Fruit fly (Drosophila melanogaster): ENCODE results near the gene CG42821.

The CG42821 gene

DNA sequence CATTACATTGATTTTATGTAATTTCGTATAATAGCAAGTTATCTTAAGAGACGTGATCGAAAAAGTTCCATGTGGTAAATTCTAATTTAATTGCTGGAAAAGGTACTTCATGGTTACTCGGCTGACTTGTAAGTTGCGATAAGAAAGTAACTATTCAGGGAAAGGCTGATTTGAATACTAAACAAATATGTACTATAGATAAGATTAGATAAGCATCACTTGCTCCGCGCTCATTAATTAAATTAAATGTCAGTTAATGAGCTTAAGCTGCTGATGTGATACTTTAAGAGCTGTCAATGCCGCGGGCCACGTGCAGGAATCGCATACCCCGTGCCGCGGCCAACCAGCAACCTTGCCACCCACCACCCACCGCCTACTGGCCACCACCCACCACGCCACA is 12.8 kb upstream of the CG42821 start:
- TF ChIP-seq CG34367 (tag; optimal IDR thresholded peaks at IDR 0.05) (no peak), EcR (GFP tag; optimal IDR thresholded peaks at IDR 0.05) (no peak), CG8159 (tag; optimal IDR thresholded peaks at IDR 0.05) (no peak), Pif1A (GFP tag; optimal IDR thresholded peaks at IDR 0.05) (no peak), Snoo (tag; optimal IDR thresholded peaks at IDR 0.05) (no peak)

DNA sequence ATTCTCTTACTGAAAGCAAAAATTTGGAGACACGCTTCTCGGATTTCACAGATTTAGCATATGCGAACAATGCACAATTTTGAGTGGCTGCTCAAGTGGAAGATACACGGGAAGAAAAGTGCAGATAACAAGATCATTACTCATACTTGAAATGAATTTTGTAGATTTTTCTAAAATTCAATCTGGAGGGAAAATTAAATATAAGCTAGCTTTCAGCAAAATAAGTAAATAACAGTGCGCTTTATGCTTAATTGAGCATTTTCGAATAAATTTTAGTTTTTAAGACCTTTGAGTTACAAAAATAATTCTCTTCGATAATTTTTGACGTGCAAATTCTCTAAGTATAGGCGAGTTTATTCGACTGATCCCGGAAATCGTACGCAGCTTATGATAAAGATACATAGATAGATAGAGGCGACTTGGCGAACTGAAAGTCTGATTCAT is 12.2 kb upstream of the CG42821 start:
- peak; percentile 69 for TF ChIP-seq CG9948 (tag; optimal IDR thresholded peaks at IDR 0.05)
- peak; percentile 84 for TF ChIP-seq CG8301 (tag; optimal IDR thresholded peaks at IDR 0.05)
- no peak for TF ChIP-seq CG10348 (GFP tag; IDR thresholded peaks at IDR 0.05)
- no peak for TF ChIP-seq CG13204 (GFP tag; optimal IDR thresholded peaks at IDR 0.05)
- peak; percentile 75 for TF ChIP-seq CG17806 (tag; optimal IDR thresholded peaks at IDR 0.05)
- TF ChIP-seq CG4496 (GFP tag; IDR thresholded peaks at IDR 0.05): peak; percentile 66; the same call in 1 of the 3 replicates
- no peak for TF ChIP-seq rn (GFP tag; IDR thresholded peaks at IDR 0.05)
- TF ChIP-seq Snoo (tag; optimal IDR thresholded peaks at IDR 0.05): no peak
- TF ChIP-seq CG32121 (GFP tag; IDR thresholded peaks at IDR 0.05): peak; percentile 59
- peak; percentile 44 for TF ChIP-seq gl (tag; optimal IDR thresholded peaks at IDR 0.05)
- no peak for TF ChIP-seq EcR (GFP tag; optimal IDR thresholded peaks at IDR 0.05)
- TF ChIP-seq CG34367 (tag; optimal IDR thresholded peaks at IDR 0.05): peak; percentile 27
- TF ChIP-seq CG8159 (tag; optimal IDR thresholded peaks at IDR 0.05): peak; percentile 78
- peak; percentile 58 for TF ChIP-seq CG12605 (GFP tag; IDR thresholded peaks at IDR 0.05)
- peak; percentile 17 for TF ChIP-seq D1 (tag; optimal IDR thresholded peaks at IDR 0.05)
- TF ChIP-seq Pif1A (GFP tag; optimal IDR thresholded peaks at IDR 0.05): peak; percentile 83
- peak; percentile 48 for TF ChIP-seq CG15710 (tag; optimal IDR thresholded peaks at IDR 0.05)
- TF ChIP-seq fd96Ca (GFP tag; IDR thresholded peaks at IDR 0.05): no peak
- peak; percentile 50 for TF ChIP-seq Pif1B (GFP tag; optimal IDR thresholded peaks at IDR 0.05)
- TF ChIP-seq CG14655 (GFP tag; optimal IDR thresholded peaks at IDR 0.05): peak; percentile 83
- TF ChIP-seq Ets98B (GFP tag; IDR thresholded peaks at IDR 0.05): peak; percentile 36; the same call in 1 of the 2 replicates

DNA sequence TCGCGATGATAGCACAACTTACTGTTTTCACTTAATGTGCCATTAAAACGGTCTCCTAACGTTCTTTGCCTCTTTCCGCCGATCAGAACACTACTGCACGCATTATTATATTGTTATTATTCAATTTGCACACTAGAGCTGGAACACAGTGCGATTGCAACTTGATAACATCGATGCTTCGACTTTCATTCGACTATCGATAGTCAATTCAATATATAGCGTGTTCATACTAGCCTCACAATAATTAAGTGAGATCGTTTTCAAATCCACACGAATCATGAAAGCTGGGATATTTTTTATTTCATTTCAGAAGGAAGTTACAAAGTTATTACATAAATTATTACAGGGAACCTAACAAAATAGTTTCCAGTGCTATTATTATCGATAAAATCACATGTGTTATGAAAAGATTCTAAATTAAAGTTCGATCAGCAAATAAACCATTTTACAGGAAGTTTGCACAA is 11.6 kb upstream of the CG42821 start:
- TF ChIP-seq CG14655 (GFP tag; optimal IDR thresholded peaks at IDR 0.05): no peak
- TF ChIP-seq CG17806 (tag; optimal IDR thresholded peaks at IDR 0.05): no peak
- TF ChIP-seq Ets98B (GFP tag; IDR thresholded peaks at IDR 0.05): peak; percentile 37; the same call in 1 of the 2 replicates
- no peak for TF ChIP-seq CG13204 (GFP tag; optimal IDR thresholded peaks at IDR 0.05)
- TF ChIP-seq fd96Ca (GFP tag; IDR thresholded peaks at IDR 0.05): no peak
- TF ChIP-seq D1 (tag; optimal IDR thresholded peaks at IDR 0.05): peak; percentile 8
- TF ChIP-seq gl (tag; optimal IDR thresholded peaks at IDR 0.05): no peak
- TF ChIP-seq Pif1A (GFP tag; optimal IDR thresholded peaks at IDR 0.05): no peak
- TF ChIP-seq rn (GFP tag; IDR thresholded peaks at IDR 0.05): no peak
- TF ChIP-seq EcR (GFP tag; optimal IDR thresholded peaks at IDR 0.05): no peak
- TF ChIP-seq CG15710 (tag; optimal IDR thresholded peaks at IDR 0.05): no peak
- TF ChIP-seq CG32121 (GFP tag; IDR thresholded peaks at IDR 0.05): peak; percentile 31; the same call in 1 of the 2 replicates
- peak; percentile 57; the same call in 1 of the 3 replicates for TF ChIP-seq CG4496 (GFP tag; IDR thresholded peaks at IDR 0.05)
- no peak for TF ChIP-seq CG8301 (tag; optimal IDR thresholded peaks at IDR 0.05)
- TF ChIP-seq CG9948 (tag; optimal IDR thresholded peaks at IDR 0.05): no peak
- no peak for TF ChIP-seq Pif1B (GFP tag; optimal IDR thresholded peaks at IDR 0.05)
- peak; percentile 7 for TF ChIP-seq Snoo (tag; optimal IDR thresholded peaks at IDR 0.05)
- no peak for TF ChIP-seq CG8159 (tag; optimal IDR thresholded peaks at IDR 0.05)
- TF ChIP-seq CG34367 (tag; optimal IDR thresholded peaks at IDR 0.05): no peak
- TF ChIP-seq CG12605 (GFP tag; IDR thresholded peaks at IDR 0.05): no peak
- no peak for TF ChIP-seq CG10348 (GFP tag; IDR thresholded peaks at IDR 0.05)

DNA sequence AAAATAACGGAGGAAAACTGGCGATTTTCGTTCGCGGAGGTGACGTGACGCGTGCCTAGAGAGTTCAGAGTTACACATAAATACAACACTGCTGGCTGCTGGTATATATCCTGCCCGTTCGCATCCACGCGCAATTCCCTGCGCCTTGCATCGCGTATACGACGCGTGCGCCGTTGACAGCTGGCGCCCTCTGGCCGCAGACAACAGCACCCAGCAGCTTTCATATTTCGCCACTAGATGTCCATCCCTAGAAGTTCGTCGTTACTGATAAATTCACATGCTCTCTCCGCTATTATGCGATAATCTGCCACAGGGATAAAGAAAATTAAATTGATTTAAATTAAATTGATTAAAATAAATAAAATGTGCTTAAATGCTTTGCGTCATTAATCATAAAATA is 10.4 kb upstream of the CG42821 start, which contains the start of gene Sur-8:
Sur-8 (minus strand) TSS at position 82 of the 400 bp plus-strand sequence.
- TF ChIP-seq EcR (GFP tag; optimal IDR thresholded peaks at IDR 0.05) (no peak), CG17806 (tag; optimal IDR thresholded peaks at IDR 0.05) (no peak), CG14655 (GFP tag; optimal IDR thresholded peaks at IDR 0.05) (peak; percentile 25), rn (GFP tag; IDR thresholded peaks at IDR 0.05) (peak; percentile 40; the same call in 1 of the 2 replicates), Ets98B (GFP tag; IDR thresholded peaks at IDR 0.05) (peak; percentile 41), fd96Ca (GFP tag; IDR thresholded peaks at IDR 0.05) (peak; percentile 42; the same call in 2 of the 3 replicates), CG34367 (tag; optimal IDR thresholded peaks at IDR 0.05) (no peak), CG4496 (GFP tag; IDR thresholded peaks at IDR 0.05) (peak; percentile 79), Pif1A (GFP tag; optimal IDR thresholded peaks at IDR 0.05) (peak; percentile 7)

DNA sequence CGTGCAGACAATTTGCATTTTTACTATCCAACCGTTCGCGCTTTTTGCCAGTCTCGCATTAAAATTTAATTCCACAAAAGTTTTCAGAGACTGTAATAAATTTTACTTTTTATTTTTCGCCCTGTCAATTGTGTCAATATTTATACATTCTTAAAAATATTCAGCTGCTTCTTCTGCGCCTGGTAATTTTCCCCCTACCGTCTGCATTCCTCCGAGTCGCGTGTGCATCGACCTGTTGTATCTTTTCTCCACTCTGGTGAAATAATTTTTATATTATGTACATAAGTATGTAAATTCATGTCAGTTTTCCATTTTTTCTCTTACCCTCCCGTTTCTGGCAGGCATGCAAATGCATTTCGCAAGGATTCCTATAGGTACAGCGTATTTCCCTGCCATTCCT is 9.7 kb upstream of the CG42821 start, which contains the start of gene CG34279:
CG34279 (minus strand) TSS at position 101 of the 400 bp plus-strand sequence.
- no peak for TF ChIP-seq D1 (tag; optimal IDR thresholded peaks at IDR 0.05)
- TF ChIP-seq Pif1A (GFP tag; optimal IDR thresholded peaks at IDR 0.05): no peak
- TF ChIP-seq CG34367 (tag; optimal IDR thresholded peaks at IDR 0.05): no peak
- no peak for TF ChIP-seq EcR (GFP tag; optimal IDR thresholded peaks at IDR 0.05)
- TF ChIP-seq CG14655 (GFP tag; optimal IDR thresholded peaks at IDR 0.05): no peak

DNA sequence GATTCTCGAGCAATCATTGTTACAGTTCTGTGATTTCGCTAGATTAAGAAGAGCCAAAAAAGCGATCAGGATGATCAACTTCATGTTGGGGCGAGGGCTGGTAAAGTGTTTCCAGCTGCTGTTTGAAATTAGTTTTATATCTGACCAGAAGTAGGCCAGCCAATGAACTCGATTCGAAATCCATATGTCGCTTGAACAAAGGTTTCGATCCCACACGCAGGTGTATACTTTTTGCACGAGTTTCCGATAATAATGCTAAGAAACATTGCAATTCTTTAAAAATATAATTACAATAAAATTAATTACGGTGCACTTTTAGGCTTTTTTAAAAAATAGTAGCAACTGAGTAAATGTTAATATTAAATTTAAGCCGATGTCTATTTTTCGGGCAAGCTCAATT is 9.3 kb upstream of the CG42821 start, which contains the start of gene CG34280:
CG34280 (minus strand) TSS at position 101 of the 400 bp plus-strand sequence.
- TF ChIP-seq Pif1B (GFP tag; optimal IDR thresholded peaks at IDR 0.05) (no peak), EcR (GFP tag; optimal IDR thresholded peaks at IDR 0.05) (no peak), CG32121 (GFP tag; IDR thresholded peaks at IDR 0.05) (no peak), Ets98B (GFP tag; IDR thresholded peaks at IDR 0.05) (no peak), CG4496 (GFP tag; IDR thresholded peaks at IDR 0.05) (no peak), CG15710 (tag; optimal IDR thresholded peaks at IDR 0.05) (no peak)
